Fruit fly (Drosophila melanogaster) whole organism, pupa: ENCODE data around the gene CG18765.

Experiments used
- CG12605 ChIP-seq: fragments of 200-800 bp; sonication (Bioruptor generic); IDR thresholded peaks from 2 replicates; pipeline ENCODE4 v1.3.6; 2022; ENCODE audit warnings: missing biosample characterization, missing genetic modification characterization
- CG15710 ChIP-seq: fragments of 200-800 bp; sonication (Bioruptor generic); optimal IDR thresholded peaks from 2 replicates; lab custom pipeline; 2018; ENCODE audit warnings: missing biosample characterization, mild to moderate bottlenecking, missing genetic modification characterization, moderate library complexity
- CG32121 ChIP-seq: fragments of 200-800 bp; sonication (Bioruptor generic); IDR thresholded peaks from 2 replicates; pipeline ENCODE4 v1.3.6; 2022; ENCODE audit warnings: missing biosample characterization, missing genetic modification characterization
- CG9948 ChIP-seq: fragments of 200-800 bp; sonication (Bioruptor generic); optimal IDR thresholded peaks from 2 replicates; lab custom pipeline; 2018; ENCODE audit warnings: missing biosample characterization, mild to moderate bottlenecking, missing genetic modification characterization, moderate library complexity
- EcR ChIP-seq: fragments of 200-800 bp; sonication (Bioruptor generic); optimal IDR thresholded peaks from 3 replicates; lab custom pipeline; 2019; ENCODE audit warnings: missing biosample characterization, missing genetic modification characterization, mild to moderate bottlenecking, moderate library complexity, missing genetic modification reagents
- Pif1A ChIP-seq: fragments of 200-800 bp; sonication (Bioruptor generic); optimal IDR thresholded peaks from 3 replicates; lab custom pipeline; 2016; ENCODE audit warnings: missing biosample characterization, missing genetic modification characterization
- rn ChIP-seq: fragments of 200-800 bp; sonication (Bioruptor generic); IDR thresholded peaks from 2 replicates; pipeline ENCODE4 v1.3.6; 2022; ENCODE audit warnings: missing biosample characterization, missing genetic modification characterization

DNA sequence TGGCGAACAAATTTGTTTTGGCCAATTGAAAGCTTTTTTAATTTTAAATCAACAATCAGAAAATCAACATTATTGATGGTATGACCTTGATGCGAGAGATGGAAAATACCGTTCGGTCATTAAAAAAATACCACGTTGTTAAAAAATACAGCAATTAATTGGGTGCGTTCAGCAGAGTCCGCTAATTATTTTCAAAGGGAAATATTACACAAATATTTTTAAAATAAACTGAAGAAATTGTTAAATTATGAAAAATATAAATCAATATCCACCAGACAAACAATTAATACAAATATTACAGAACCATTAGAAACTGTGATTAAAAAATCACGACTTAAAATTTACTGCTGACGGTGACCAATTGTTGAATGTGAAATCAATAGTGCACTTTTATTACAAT lies 13.6 kb downstream of the CG18765 start, which contains the start of gene CG18476:
- peak; percentile 92 for TF ChIP-seq CG9948 (tag; lab: Kevin White, UChicago)
- no peak for TF ChIP-seq Pif1A
- peak; percentile 95 for TF ChIP-seq CG15710 (tag; lab: Kevin White, UChicago)
- peak; percentile 96 for TF ChIP-seq CG32121
- TF ChIP-seq CG12605 (GFP tag; lab: Robert Waterston, UW), result peak; percentile 95
- TF ChIP-seq EcR (GFP tag; lab: Kevin White, UChicago), result no peak
- peak; percentile 84 for TF ChIP-seq rn (GFP tag; lab: Robert Waterston, UW)
